Fruit fly (Drosophila melanogaster) whole organism, embryonic: ENCODE results near the gene Wsck.

Experiments
- Bgb ChIP-seq: fragments of 200-800 bp; sonication (Bioruptor generic); IDR thresholded peaks from 2 replicates; pipeline ENCODE4 v1.3.6; 2022; ENCODE audit warnings: missing biosample characterization, missing genetic modification characterization; ENCODE audit not compliant: partially characterized antibody
- CG6272 ChIP-seq: fragments of 200-800 bp; sonication (Bioruptor generic); IDR thresholded peaks from 2 replicates; pipeline ENCODE4 v1.3.6; 2022; ENCODE audit warnings: missing biosample characterization, missing genetic modification characterization
- CG9876 ChIP-seq: fragments of 200-800 bp; sonication (Bioruptor generic); optimal IDR thresholded peaks from 2 replicates; lab custom pipeline; 2016; ENCODE audit warnings: missing biosample characterization, missing genetic modification characterization
- CHES-1-like ChIP-seq: fragments of 200-800 bp; sonication (Bioruptor generic); optimal IDR thresholded peaks from 2 replicates; lab custom pipeline; 2016; ENCODE audit warnings: missing biosample characterization, missing genetic modification characterization
- Fer1 ChIP-seq: fragments of 200-800 bp; sonication (Bioruptor generic); optimal IDR thresholded peaks from 2 replicates; lab custom pipeline; 2017; ENCODE audit warnings: missing biosample characterization, mild to moderate bottlenecking, missing genetic modification characterization
- MESR4 ChIP-seq: fragments of 200-800 bp; sonication (Bioruptor generic); optimal IDR thresholded peaks from 2 replicates; lab custom pipeline; 2018; ENCODE audit warnings: missing biosample characterization, mild to moderate bottlenecking, missing genetic modification characterization, moderate library complexity
- Mad ChIP-seq: fragments of 200-800 bp; sonication (Bioruptor generic); optimal IDR thresholded peaks from 2 replicates; lab custom pipeline; 2016; ENCODE audit warnings: missing biosample characterization, missing genetic modification characterization
- Rx ChIP-seq: fragments of 200-800 bp; sonication (Bioruptor generic); IDR thresholded peaks from 2 replicates; pipeline ENCODE4 v1.3.6; 2022; ENCODE audit warnings: missing biosample characterization, missing genetic modification characterization
- ab ChIP-seq: fragments of 200-800 bp; sonication (Bioruptor generic); optimal IDR thresholded peaks from 2 replicates; lab custom pipeline; 2016; ENCODE audit warnings: missing biosample characterization, missing genetic modification characterization
- fd96Cb ChIP-seq: fragments of 200-800 bp; sonication (Bioruptor generic); optimal IDR thresholded peaks from 2 replicates; lab custom pipeline; 2018; ENCODE audit warnings: missing biosample characterization, mild to moderate bottlenecking, missing genetic modification characterization, moderate library complexity
- insv ChIP-seq, 2 experiments: fragments of 200-800 bp; sonication (Bioruptor generic); optimal IDR thresholded peaks; 3 replicates each; lab custom pipeline; 2016 to 2018; ENCODE audit warnings: missing biosample characterization in 2 of 2, missing genetic modification characterization in 2 of 2
- lilli ChIP-seq: fragments of 200-800 bp; sonication (Bioruptor generic); optimal IDR thresholded peaks from 3 replicates; lab custom pipeline; 2016; ENCODE audit warnings: missing biosample characterization, missing genetic modification characterization
- mld ChIP-seq: fragments of 200-800 bp; sonication (Bioruptor generic); IDR thresholded peaks from 3 replicates; pipeline ENCODE4 v1.3.6; 2022; ENCODE audit warnings: missing biosample characterization, missing genetic modification characterization; ENCODE audit not compliant: partially characterized antibody
- salm ChIP-seq: fragments of 200-800 bp; sonication (Bioruptor generic); optimal IDR thresholded peaks from 2 replicates; lab custom pipeline; 2018; ENCODE audit warnings: missing biosample characterization, mild to moderate bottlenecking, missing genetic modification characterization

dm6 chr3R:24651044-24651459 lies 21.2 kb upstream of the Wsck start:
- TF ChIP-seq mld (GFP tag; lab: Robert Waterston, UW) (no peak), insv (GFP tag; optimal IDR thresholded peaks at IDR 0.05; lab: Kevin White, UChicago) (no peak), Mad (GFP tag; lab: Kevin White, UChicago) (no peak), MESR4 (GFP tag; lab: Kevin White, UChicago) (peak; percentile 8), ab (no peak), Bgb (GFP tag; lab: Robert Waterston, UW) (peak; percentile 57; the same call in 1 of the 2 replicates), fd96Cb (no peak), lilli (GFP tag; lab: Kevin White, UChicago) (peak; percentile 36), Rx (no peak), Fer1 (GFP tag; lab: Kevin White, UChicago) (peak; percentile 66), CG9876 (GFP tag; lab: Kevin White, UChicago) (no peak), salm (no peak), CHES-1-like (GFP tag; lab: Kevin White, UChicago) (no peak), CG6272 (GFP tag; lab: Robert Waterston, UW) (no peak)
